Worm (Caenorhabditis elegans): ENCODE data around the gene sre-34.

ce11 chrII:12452754-12453352 lies 2.9 kb downstream of the sre-34 start, which contains the start of the genes sre-35 and sre-33:
- TF ChIP-seq nhr-11 (tag; optimal IDR thresholded peaks at IDR 0.05) (no peak), efl-1 (optimal IDR thresholded peaks at IDR 0.05) (no peak), efl-1 (GFP tag; optimal IDR thresholded peaks at IDR 0.05 in 1 of 2) (no peak), snpc-4 (tag; optimal IDR thresholded peaks at IDR 0.05) (no peak), unc-130 (tag; optimal IDR thresholded peaks at IDR 0.05) (no peak), ces-1 (GFP tag; optimal IDR thresholded peaks at IDR 0.05) (no peak), jun-1 (tag; optimal IDR thresholded peaks at IDR 0.05) (no peak), ama-1 (optimal IDR thresholded peaks at IDR 0.05) (no peak), ztf-4 (tag; optimal IDR thresholded peaks at IDR 0.05) (no peak), lin-13 (GFP tag; optimal IDR thresholded peaks at IDR 0.05) (no peak), grh-1 (GFP tag; IDR thresholded peaks at IDR 0.05) (no peak)

Measured in whole organism, L1 larva.